Fruit fly (Drosophila melanogaster): Measurements from ENCODE around the gene CG32633.

DNA sequence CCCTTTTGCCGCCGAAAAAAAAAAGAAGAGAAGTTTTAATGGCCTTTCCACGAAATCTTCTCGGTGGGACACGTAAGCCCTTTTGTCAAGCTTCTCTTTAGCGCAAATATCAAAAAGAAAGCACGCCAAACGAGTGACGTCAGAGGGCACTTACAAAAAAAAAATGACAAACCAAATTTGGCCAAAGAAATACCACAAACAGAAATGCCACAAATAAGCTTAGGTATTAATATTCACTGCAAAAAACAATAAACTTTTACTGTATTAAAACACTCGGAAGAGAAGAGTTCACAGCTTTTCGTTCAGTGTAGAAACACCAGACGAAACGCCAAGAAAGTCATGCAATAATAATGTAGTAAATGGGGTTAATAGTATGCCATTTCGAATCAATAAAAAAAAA, 6.7 kb downstream of the CG32633 start:
- TF ChIP-seq psq (GFP tag; optimal IDR thresholded peaks at IDR 0.05) (peak; percentile 25), usp (GFP tag; optimal IDR thresholded peaks at IDR 0.05) (no peak)

Data from whole organism, wandering third instar larva.